Worm (Caenorhabditis elegans): ENCODE results near the gene lgc-57.

ce11 chrII:10703594-10704384, 9.0 kb downstream of the lgc-57 start, which contains the start of gene col-79:
- TF ChIP-seq nfya-1 (tag; optimal IDR thresholded peaks at IDR 0.05; ENCODE audit: insufficient read depth): no peak
- TF ChIP-seq elt-1 (tag; optimal IDR thresholded peaks at IDR 0.05): no peak

Measured in whole organism, L3 larva.